Worm (Caenorhabditis elegans) whole organism, L2 larva: Measurements from ENCODE around the gene Y38E10A.24.

Experiments used
- F13H6.1 ChIP-seq: sonication (generic microtip); optimal IDR thresholded peaks from 2 replicates; lab custom pipeline; 2016; ENCODE audit warnings: missing genetic modification characterization, missing compliant biosample characterization
- Y55F3AM.14 ChIP-seq: fragments of 200-800 bp; sonication (Bioruptor generic); optimal IDR thresholded peaks from 2 replicates; lab custom pipeline; 2018; ENCODE audit warnings: mild to moderate bottlenecking, missing genetic modification characterization, missing compliant biosample characterization
- ZK546.5 ChIP-seq: sonication (generic microtip); optimal IDR thresholded peaks from 2 replicates; lab custom pipeline; 2017; ENCODE audit warnings: missing biosample characterization, missing genetic modification characterization
- aly-2 ChIP-seq: fragments of 150-350 bp; optimal IDR thresholded peaks from 2 replicates; lab custom pipeline; 2014; ENCODE audit warnings: missing biosample characterization, missing genetic modification characterization
- ama-1 ChIP-seq: fragments of 150-350 bp; optimal IDR thresholded peaks from 2 replicates; lab custom pipeline; 2018; ENCODE audit warnings: inconsistent platforms
- blmp-1 ChIP-seq: sonication (generic microtip); optimal IDR thresholded peaks from 2 replicates; lab custom pipeline; 2017; ENCODE audit warnings: missing genetic modification characterization, mild to moderate bottlenecking, missing compliant biosample characterization, antibody characterized with exemption, moderate library complexity; ENCODE audit not compliant: insufficient read depth
- ceh-16 ChIP-seq: fragments of 150-350 bp; optimal IDR thresholded peaks from 2 replicates; lab custom pipeline; 2014; ENCODE audit warnings: missing biosample characterization, missing genetic modification characterization
- crh-2 ChIP-seq: sonication (generic microtip); optimal IDR thresholded peaks from 2 replicates; lab custom pipeline; 2017; ENCODE audit warnings: missing biosample characterization, missing genetic modification characterization
- dmd-4 ChIP-seq: sonication (generic microtip); optimal IDR thresholded peaks from 2 replicates; lab custom pipeline; 2017; ENCODE audit warnings: missing biosample characterization, missing genetic modification characterization
- egl-27 ChIP-seq: sonication (generic microtip); optimal IDR thresholded peaks from 3 replicates; lab custom pipeline; 2017; ENCODE audit warnings: missing biosample characterization, missing genetic modification reagents, missing genetic modification characterization
- elt-1 ChIP-seq: fragments of 150-350 bp; optimal IDR thresholded peaks from 2 replicates; lab custom pipeline; 2014; ENCODE audit warnings: missing biosample characterization, missing genetic modification characterization
- elt-3 ChIP-seq: sonication (generic microtip); optimal IDR thresholded peaks from 2 replicates; lab custom pipeline; 2017; ENCODE audit warnings: missing biosample characterization, missing genetic modification characterization
- fos-1 ChIP-seq: fragments of 150-350 bp; optimal IDR thresholded peaks from 2 replicates; lab custom pipeline; 2014; ENCODE audit warnings: missing biosample characterization, missing genetic modification characterization
- gmeb-1 ChIP-seq: fragments of 150-350 bp; optimal IDR thresholded peaks from 2 replicates; lab custom pipeline; 2014; ENCODE audit warnings: missing biosample characterization, missing genetic modification characterization
- lin-39 ChIP-seq: fragments of 150-350 bp; optimal IDR thresholded peaks from 2 replicates; lab custom pipeline; 2014; ENCODE audit warnings: missing biosample characterization, missing genetic modification reagents, missing genetic modification characterization
- lsy-2 ChIP-seq, 2 experiments: fragments of 150-350 bp in 1 of 2; sonication (generic microtip) in 1 of 2; optimal IDR thresholded peaks; 2 replicates each; lab custom pipeline; 2014 to 2017; ENCODE audit warnings: missing biosample characterization in 2 of 2, missing genetic modification characterization in 2 of 2
- mab-5 ChIP-seq: fragments of 150-350 bp; optimal IDR thresholded peaks from 2 replicates; lab custom pipeline; 2014; ENCODE audit warnings: missing biosample characterization, missing genetic modification characterization
- mbf-1 ChIP-seq: sonication (generic microtip); optimal IDR thresholded peaks from 2 replicates; lab custom pipeline; 2017; ENCODE audit warnings: missing biosample characterization, missing genetic modification characterization
- nhr-10 ChIP-seq: sonication (generic microtip); optimal IDR thresholded peaks from 2 replicates; lab custom pipeline; 2017; ENCODE audit warnings: missing biosample characterization, missing genetic modification characterization
- nhr-11 ChIP-seq: fragments of 150-350 bp; optimal IDR thresholded peaks from 2 replicates; lab custom pipeline; 2014; ENCODE audit warnings: missing biosample characterization, missing genetic modification characterization
- nhr-12 ChIP-seq: fragments of 150-350 bp; optimal IDR thresholded peaks from 2 replicates; lab custom pipeline; 2014; ENCODE audit warnings: missing biosample characterization, missing genetic modification characterization
- nhr-129 ChIP-seq: fragments of 150-350 bp; optimal IDR thresholded peaks from 2 replicates; lab custom pipeline; 2014; ENCODE audit warnings: missing biosample characterization, missing genetic modification characterization
- nhr-23 ChIP-seq: fragments of 150-350 bp; optimal IDR thresholded peaks from 2 replicates; lab custom pipeline; 2014; ENCODE audit warnings: missing biosample characterization, missing genetic modification reagents, missing genetic modification characterization
- nhr-25 ChIP-seq: fragments of 150-350 bp; sonication (generic microtip); optimal IDR thresholded peaks from 3 replicates; lab custom pipeline; 2014; ENCODE audit warnings: missing biosample characterization, missing genetic modification characterization
- nhr-6 ChIP-seq: fragments of 150-350 bp; optimal IDR thresholded peaks from 2 replicates; lab custom pipeline; 2014; ENCODE audit warnings: missing biosample characterization, missing genetic modification characterization
- peb-1 ChIP-seq: fragments of 150-350 bp; optimal IDR thresholded peaks from 2 replicates; lab custom pipeline; 2014; ENCODE audit warnings: missing biosample characterization, missing genetic modification characterization
- sma-9 ChIP-seq, 2 experiments: fragments of 150-350 bp in 1 of 2; sonication (generic microtip) in 1 of 2; optimal IDR thresholded peaks; 2 replicates each; lab custom pipeline; 2014 to 2016; ENCODE audit warnings: missing genetic modification characterization in 2 of 2, mild to moderate bottlenecking in 1 of 2, missing biosample characterization in 1 of 2, missing compliant biosample characterization in 1 of 2, missing genetic modification reagents in 1 of 2, moderate library complexity in 1 of 2
- unc-55 ChIP-seq: fragments of 150-350 bp; sonication (generic microtip); optimal IDR thresholded peaks from 3 replicates; lab custom pipeline; 2014; ENCODE audit warnings: missing biosample characterization, missing genetic modification reagents, missing genetic modification characterization
- unc-62 ChIP-seq: fragments of 150-350 bp; optimal IDR thresholded peaks from 2 replicates; lab custom pipeline; 2014; ENCODE audit warnings: missing biosample characterization, missing genetic modification reagents, missing genetic modification characterization
- zag-1 ChIP-seq: fragments of 150-350 bp; optimal IDR thresholded peaks from 2 replicates; lab custom pipeline; 2014; ENCODE audit warnings: missing biosample characterization, missing genetic modification characterization

Y38E10A.24 gene

DNA sequence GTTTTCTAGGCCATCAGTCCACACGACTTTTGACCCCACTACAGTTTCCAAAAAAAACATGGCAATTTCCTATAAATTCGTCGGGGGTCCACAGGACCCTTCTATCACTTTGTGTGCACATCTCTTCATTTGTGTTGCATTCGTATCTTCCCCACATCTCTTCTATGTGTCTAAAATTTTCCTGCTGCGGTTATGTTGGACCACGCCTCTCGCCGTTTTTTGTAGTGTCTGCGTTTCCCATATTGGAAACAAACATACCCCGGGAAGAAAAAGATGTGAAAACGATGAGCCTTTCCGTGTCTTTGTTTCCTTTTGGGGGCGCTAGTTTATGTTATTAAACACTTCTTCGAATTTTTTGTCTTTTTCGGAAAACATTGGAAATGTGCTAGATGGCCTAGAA lies 16.9 kb upstream of the Y38E10A.24 start:
- TF ChIP-seq zag-1 (tag; lab: Kevin White, UChicago) (peak; percentile 47), ceh-16 (tag; lab: Kevin White, UChicago) (no peak), lsy-2 (tag; optimal IDR thresholded peaks at IDR 0.05; lab: Kevin White, UChicago) (peak in 1 of 2 experiments; percentile 43), crh-2 (tag; lab: Kevin White, UChicago) (no peak), ZK546.5 (no peak), unc-55 (GFP tag; lab: Kevin White, UChicago) (peak; percentile 27), peb-1 (tag; lab: Kevin White, UChicago) (no peak), nhr-129 (tag; lab: Kevin White, UChicago) (no peak)

DNA sequence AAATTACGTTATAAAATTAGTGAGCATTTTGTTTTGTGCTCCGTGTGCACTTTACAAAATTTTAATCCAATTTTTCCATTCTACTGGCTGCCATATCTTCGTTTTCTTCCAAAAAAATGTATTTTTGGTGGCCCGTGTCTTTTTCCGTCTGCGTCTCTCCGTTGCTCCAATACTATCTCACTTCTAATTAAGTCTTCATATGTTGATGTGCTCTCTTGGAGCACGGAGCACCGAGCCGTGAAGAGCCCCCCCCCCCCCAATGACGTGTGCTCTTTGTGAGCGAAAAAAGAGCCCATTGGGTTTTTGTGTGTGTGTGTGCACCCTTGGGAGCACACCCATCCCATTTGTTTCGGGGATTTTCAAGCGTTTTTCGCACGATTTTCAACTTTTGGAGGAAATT lies 13.8 kb upstream of the Y38E10A.24 start:
- TF ChIP-seq sma-9 (GFP tag; optimal IDR thresholded peaks at IDR 0.05; lab: Kevin White, UChicago), result peak; percentile 30
- TF ChIP-seq sma-9 (tag; optimal IDR thresholded peaks at IDR 0.05; lab: Kevin White, UChicago), result no peak
- TF ChIP-seq unc-62, result no peak
- TF ChIP-seq nhr-129 (tag; lab: Kevin White, UChicago), result no peak
- no peak for TF ChIP-seq gmeb-1 (tag; lab: Kevin White, UChicago)
- TF ChIP-seq zag-1 (tag; lab: Kevin White, UChicago), result peak; percentile 35
- no peak for TF ChIP-seq ZK546.5

DNA sequence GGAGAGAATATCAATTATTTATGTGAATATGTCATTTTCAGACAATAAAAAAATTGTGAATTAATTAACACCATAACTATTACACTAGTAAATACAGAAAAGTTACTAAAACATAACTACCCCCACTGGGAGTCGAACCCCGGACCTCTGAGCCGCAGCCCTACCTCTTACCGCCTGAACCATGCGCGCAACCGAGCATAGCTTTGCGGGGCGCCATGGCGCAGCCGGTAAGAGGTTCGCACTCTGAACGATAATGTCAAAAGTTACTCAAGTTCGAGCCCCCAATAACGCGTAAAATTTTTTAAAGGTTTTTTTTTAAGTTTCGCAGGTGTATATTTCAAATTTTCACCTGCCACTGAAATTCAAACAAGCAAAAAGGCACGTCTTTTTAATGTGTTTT lies 12.8 kb upstream of the Y38E10A.24 start:
- TF ChIP-seq mbf-1 (tag; lab: Kevin White, UChicago) (no peak), lsy-2 (tag; optimal IDR thresholded peaks at IDR 0.05; lab: Kevin White, UChicago) (no peak)

DNA sequence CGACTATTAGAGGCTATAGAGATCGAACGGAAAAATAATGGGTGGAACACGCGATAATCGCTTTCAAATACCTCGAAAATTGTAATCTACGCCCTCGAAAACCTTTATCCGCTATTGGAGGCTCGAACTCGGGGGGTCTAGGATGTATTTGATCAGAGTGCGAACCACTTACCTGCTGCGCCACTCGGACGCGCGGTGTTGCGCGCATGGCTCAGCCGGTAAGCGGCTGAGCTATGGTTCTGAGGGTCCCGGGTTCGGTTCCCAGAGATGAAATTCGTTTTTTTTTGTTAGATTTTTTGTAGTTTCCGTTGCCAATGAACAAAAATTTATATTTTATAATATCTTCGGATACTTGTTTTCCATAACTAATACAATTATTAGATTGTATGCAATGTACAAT lies 10.7 kb upstream of the Y38E10A.24 start:
- TF ChIP-seq unc-55 (GFP tag; lab: Kevin White, UChicago) (no peak), elt-1 (tag; lab: Kevin White, UChicago) (no peak), nhr-10 (tag; lab: Kevin White, UChicago) (no peak), dmd-4 (tag; lab: Kevin White, UChicago) (no peak), lin-39 (tag; lab: Kevin White, UChicago) (no peak), blmp-1 (tag; lab: Kevin White, UChicago) (no peak), crh-2 (tag; lab: Kevin White, UChicago) (no peak), nhr-11 (tag; lab: Kevin White, UChicago) (no peak), nhr-129 (tag; lab: Kevin White, UChicago) (no peak), mbf-1 (tag; lab: Kevin White, UChicago) (no peak)

ce11 chrII:12668874-12669273 lies 10.0 kb upstream of the Y38E10A.24 start:
- TF ChIP-seq F13H6.1 (tag; lab: Kevin White, UChicago) (no peak), fos-1 (tag; lab: Kevin White, UChicago) (no peak), elt-3 (tag; lab: Kevin White, UChicago) (no peak), unc-55 (GFP tag; lab: Kevin White, UChicago) (no peak)
- TF ChIP-seq, all 48 proteins: peak for 0

DNA sequence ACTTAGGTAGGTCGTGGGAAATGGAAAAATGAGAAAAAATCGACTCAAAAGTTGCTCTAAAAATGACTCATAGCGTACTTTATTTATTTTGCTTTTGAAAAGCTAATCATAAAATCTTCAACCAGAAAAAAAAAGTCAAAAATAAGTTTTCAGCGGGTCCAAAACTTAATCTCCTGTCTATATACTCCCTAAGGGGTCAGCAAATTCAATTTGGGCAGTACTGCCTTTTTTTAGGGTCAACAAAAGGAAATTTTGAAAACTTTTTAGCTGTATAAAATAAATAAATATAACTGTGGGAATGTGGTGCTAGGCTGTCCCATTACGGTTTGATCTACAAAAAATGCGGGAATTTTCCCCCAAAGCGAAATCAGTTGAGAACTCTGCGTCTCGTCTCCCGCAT lies 9.5 kb upstream of the Y38E10A.24 start:
- no peak for TF ChIP-seq nhr-12
- TF ChIP-seq, all 48 proteins: peak for 0

DNA sequence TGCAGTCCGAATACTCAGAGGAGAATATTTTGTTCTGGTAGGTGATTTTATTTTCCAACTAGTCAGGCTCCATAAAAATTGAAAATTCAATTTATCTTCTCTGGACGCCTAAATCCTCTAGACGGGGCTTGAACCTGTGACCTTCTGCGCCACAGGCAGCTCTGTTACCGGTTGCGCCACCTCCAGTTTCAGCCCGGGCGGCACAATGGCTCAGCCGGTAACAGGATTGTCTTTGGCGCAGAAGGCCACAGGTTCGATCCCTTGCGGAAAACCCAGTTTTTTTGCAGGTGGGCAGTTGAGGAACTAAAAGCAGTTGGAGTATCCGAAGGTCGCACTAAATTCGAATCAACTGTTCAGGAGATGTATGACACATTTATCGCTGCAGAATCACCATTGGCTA lies 9.0 kb upstream of the Y38E10A.24 start:
- TF ChIP-seq ama-1 (lab: Kevin White, UChicago) (no peak), nhr-6 (no peak), nhr-25 (tag; lab: Kevin White, UChicago) (no peak), egl-27 (tag; lab: Kevin White, UChicago) (no peak), mbf-1 (tag; lab: Kevin White, UChicago) (no peak), mab-5 (tag; lab: Kevin White, UChicago) (no peak), blmp-1 (tag; lab: Kevin White, UChicago) (no peak), nhr-10 (tag; lab: Kevin White, UChicago) (no peak), aly-2 (tag; lab: Kevin White, UChicago) (no peak), nhr-23 (no peak), unc-62 (no peak), lsy-2 (tag; optimal IDR thresholded peaks at IDR 0.05; lab: Kevin White, UChicago) (no peak), Y55F3AM.14 (GFP tag; lab: Kevin White, UChicago) (no peak), lin-39 (tag; lab: Kevin White, UChicago) (no peak)
